Worm (Caenorhabditis elegans) whole organism, L1 larva: ENCODE results near the gene T05C1.1.

ENCODE experiments used
- aha-1 ChIP-seq: fragments of 150-350 bp; optimal IDR thresholded peaks from 2 replicates; lab custom pipeline; 2014; ENCODE audit warnings: missing biosample characterization, missing genetic modification characterization
- irx-1 ChIP-seq: sonication (generic microtip); optimal IDR thresholded peaks from 2 replicates; lab custom pipeline; 2016; ENCODE audit warnings: missing genetic modification characterization, missing compliant biosample characterization
- nhr-11 ChIP-seq: fragments of 150-350 bp; optimal IDR thresholded peaks from 2 replicates; lab custom pipeline; 2014; ENCODE audit warnings: missing biosample characterization, missing genetic modification characterization
- unc-62 ChIP-seq: fragments of 150-350 bp; optimal IDR thresholded peaks from 2 replicates; lab custom pipeline; 2014; ENCODE audit warnings: missing biosample characterization, missing genetic modification reagents, missing genetic modification characterization
- vab-15 ChIP-seq: sonication (generic microtip); optimal IDR thresholded peaks from 2 replicates; lab custom pipeline; 2017; ENCODE audit warnings: missing genotype, mild to moderate bottlenecking, missing genetic modification characterization, missing compliant biosample characterization

ce11 chrII:4527800-4528199 is 49.4 kb downstream of the T05C1.1 start, which contains the start of gene sra-35:
- TF ChIP-seq nhr-11 (no peak), aha-1 (tag; lab: Kevin White, UChicago) (no peak), unc-62 (no peak), vab-15 (tag; lab: Kevin White, UChicago) (no peak), irx-1 (tag; lab: Kevin White, UChicago) (no peak)
